Worm (Caenorhabditis elegans) whole organism, L4 larva: ENCODE data around the gene cox-6C.

Experiments
- F37D6.2 ChIP-seq: sonication (generic microtip); optimal IDR thresholded peaks from 2 replicates; lab custom pipeline; 2016; ENCODE audit warnings: mild to moderate bottlenecking, missing genetic modification characterization, missing compliant biosample characterization
- F44E2.7 ChIP-seq: fragments of 200-800 bp; sonication (Bioruptor generic); IDR thresholded peaks from 2 replicates; pipeline ENCODE4 v2.1.2; 2022; ENCODE audit warnings: missing genetic modification characterization, missing compliant biosample characterization
- F49E8.2 ChIP-seq: sonication (generic microtip); optimal IDR thresholded peaks from 2 replicates; lab custom pipeline; 2016; ENCODE audit warnings: missing compliant biosample characterization, mild to moderate bottlenecking, missing genetic modification characterization, borderline replicate concordance
- T20F7.1 ChIP-seq: fragments of 200-800 bp; sonication (Bioruptor generic); optimal IDR thresholded peaks from 2 replicates; lab custom pipeline; 2018; ENCODE audit warnings: mild to moderate bottlenecking, missing genetic modification characterization, missing compliant biosample characterization
- Y105C5A.15 ChIP-seq: fragments of 200-800 bp; sonication (Bioruptor generic); IDR thresholded peaks from 2 replicates; pipeline ENCODE4 v1.3.6; 2022; ENCODE audit warnings: missing genetic modification characterization, missing compliant biosample characterization
- Y5F2A.4 ChIP-seq: fragments of 200-800 bp; sonication (Bioruptor generic); optimal IDR thresholded peaks from 2 replicates; lab custom pipeline; 2018; ENCODE audit warnings: mild to moderate bottlenecking, missing genetic modification characterization, missing compliant biosample characterization
- Y75B8A.6 ChIP-seq: fragments of 200-800 bp; sonication (Bioruptor generic); IDR thresholded peaks from 2 replicates; pipeline ENCODE4 v1.3.6; 2022; ENCODE audit warnings: missing genetic modification reagents, missing genetic modification characterization, missing compliant biosample characterization
- aly-2 ChIP-seq: sonication (generic microtip); optimal IDR thresholded peaks from 2 replicates; lab custom pipeline; 2018; ENCODE audit warnings: missing biosample characterization, missing genetic modification characterization
- attf-4 ChIP-seq: sonication (generic microtip); optimal IDR thresholded peaks from 3 replicates; lab custom pipeline; 2017; ENCODE audit warnings: missing biosample characterization, missing genetic modification characterization
- ceh-28 ChIP-seq: fragments of 150-350 bp; optimal IDR thresholded peaks from 2 replicates; lab custom pipeline; 2014; ENCODE audit warnings: missing biosample characterization, missing genetic modification reagents, missing genetic modification characterization
- ceh-32 ChIP-seq: sonication (generic microtip); optimal IDR thresholded peaks from 2 replicates; lab custom pipeline; 2016; ENCODE audit warnings: mild to moderate bottlenecking, missing genetic modification characterization, missing compliant biosample characterization; ENCODE audit not compliant: poor library complexity
- ceh-62 ChIP-seq: sonication (generic microtip); optimal IDR thresholded peaks from 2 replicates; lab custom pipeline; 2017; ENCODE audit warnings: missing biosample characterization, missing genetic modification characterization
- daf-12 ChIP-seq: fragments of 150-350 bp; optimal IDR thresholded peaks from 2 replicates; lab custom pipeline; 2014; ENCODE audit warnings: missing biosample characterization, missing genetic modification reagents, missing genetic modification characterization
- daf-8 ChIP-seq: fragments of 200-800 bp; sonication (Bioruptor generic); IDR thresholded peaks from 2 replicates; pipeline ENCODE4 v1.3.6; 2022; ENCODE audit warnings: missing genetic modification characterization, missing compliant biosample characterization
- dmd-6 ChIP-seq: fragments of 200-800 bp; sonication (Bioruptor generic); IDR thresholded peaks from 2 replicates; pipeline ENCODE4 v1.3.6; 2022; ENCODE audit warnings: missing genetic modification reagents, missing genetic modification characterization, missing compliant biosample characterization
- dmd-9 ChIP-seq: fragments of 200-800 bp; sonication (Bioruptor generic); IDR thresholded peaks from 2 replicates; pipeline ENCODE4 v1.3.6; 2022; ENCODE audit warnings: missing genetic modification reagents, missing genetic modification characterization, missing compliant biosample characterization
- dve-1 ChIP-seq: sonication (generic microtip); optimal IDR thresholded peaks from 2 replicates; lab custom pipeline; 2017; ENCODE audit warnings: antibody characterized with exemption, mild to moderate bottlenecking, missing genetic modification characterization, missing compliant biosample characterization; ENCODE audit not compliant: insufficient read depth
- gei-8 ChIP-seq: fragments of 200-800 bp; sonication (Bioruptor generic); optimal IDR thresholded peaks from 2 replicates; lab custom pipeline; 2018; ENCODE audit warnings: mild to moderate bottlenecking, missing genetic modification characterization, missing compliant biosample characterization
- lin-29 ChIP-seq: fragments of 200-800 bp; sonication (Bioruptor generic); IDR thresholded peaks from 2 replicates; pipeline ENCODE4 v1.3.6; 2022; ENCODE audit warnings: missing genetic modification reagents, missing genetic modification characterization, missing compliant biosample characterization
- lin-38 ChIP-seq: fragments of 200-800 bp; sonication (Bioruptor generic); IDR thresholded peaks from 2 replicates; pipeline ENCODE4 v1.3.6; 2022; ENCODE audit warnings: missing genetic modification reagents, missing genetic modification characterization, missing compliant biosample characterization
- lin-39 ChIP-seq: fragments of 150-350 bp; optimal IDR thresholded peaks from 2 replicates; lab custom pipeline; 2014; ENCODE audit warnings: missing biosample characterization, missing genetic modification reagents, missing genetic modification characterization
- lir-3 ChIP-seq: sonication (generic microtip); optimal IDR thresholded peaks from 2 replicates; lab custom pipeline; 2016; ENCODE audit warnings: mild to moderate bottlenecking, missing genetic modification characterization, missing compliant biosample characterization
- lsy-2 ChIP-seq, 2 experiments: fragments of 150-350 bp in 1 of 2; sonication (generic microtip) in 1 of 2; optimal IDR thresholded peaks; 2 replicates each; lab custom pipeline; 2014 to 2017; ENCODE audit warnings: missing biosample characterization in 2 of 2, missing genetic modification characterization in 2 of 2
- madf-9 ChIP-seq: fragments of 200-800 bp; sonication (Bioruptor generic); conservative IDR thresholded peaks from 2 replicates; pipeline ENCODE4 v1.3.6; 2022; ENCODE audit warnings: missing genetic modification reagents, missing genetic modification characterization, missing compliant biosample characterization
- mdl-1 ChIP-seq, 2 experiments: fragments of 150-350 bp in 1 of 2; sonication (generic microtip) in 1 of 2; optimal IDR thresholded peaks; 2 replicates each; lab custom pipeline; 2014 to 2017; ENCODE audit warnings: missing biosample characterization in 2 of 2, missing genetic modification characterization in 2 of 2
- mes-2 ChIP-seq: sonication (generic microtip); optimal IDR thresholded peaks from 2 replicates; lab custom pipeline; 2016; ENCODE audit warnings: missing genotype, mild to moderate bottlenecking, missing genetic modification characterization, missing compliant biosample characterization; ENCODE audit not compliant: poor library complexity, severe bottlenecking
- nhr-102 ChIP-seq: sonication (generic microtip); optimal IDR thresholded peaks from 2 replicates; lab custom pipeline; 2016; ENCODE audit warnings: mild to moderate bottlenecking, missing genetic modification characterization, moderate library complexity, missing compliant biosample characterization
- nhr-11 ChIP-seq: fragments of 150-350 bp; optimal IDR thresholded peaks from 2 replicates; lab custom pipeline; 2014; ENCODE audit warnings: missing biosample characterization, missing genetic modification characterization
- nhr-111 ChIP-seq: fragments of 200-800 bp; sonication (Bioruptor generic); optimal IDR thresholded peaks from 2 replicates; lab custom pipeline; 2018; ENCODE audit warnings: mild to moderate bottlenecking, missing genetic modification characterization, missing compliant biosample characterization
- nhr-237 ChIP-seq: sonication (generic microtip); optimal IDR thresholded peaks from 2 replicates; lab custom pipeline; 2017; ENCODE audit warnings: missing biosample characterization, missing genetic modification characterization
- nhr-28 ChIP-seq: fragments of 150-350 bp; optimal IDR thresholded peaks from 2 replicates; lab custom pipeline; 2014; ENCODE audit warnings: missing biosample characterization, missing genetic modification characterization
- nhr-41 ChIP-seq: fragments of 200-800 bp; sonication (Bioruptor generic); IDR thresholded peaks from 2 replicates; pipeline ENCODE4 v1.3.6; 2022; ENCODE audit warnings: missing genetic modification reagents, missing genetic modification characterization, missing compliant biosample characterization
- nhr-42 ChIP-seq: fragments of 200-800 bp; sonication (Bioruptor generic); IDR thresholded peaks from 2 replicates; pipeline ENCODE4 v1.3.6; 2022; ENCODE audit warnings: missing genetic modification characterization, missing compliant biosample characterization
- nhr-48 ChIP-seq: sonication (generic microtip); optimal IDR thresholded peaks from 2 replicates; lab custom pipeline; 2016; ENCODE audit warnings: mild to moderate bottlenecking, missing genetic modification characterization, missing compliant biosample characterization
- nhr-6 ChIP-seq: fragments of 150-350 bp; optimal IDR thresholded peaks from 2 replicates; lab custom pipeline; 2014; ENCODE audit warnings: missing biosample characterization, missing genetic modification characterization
- nhr-76 ChIP-seq: fragments of 150-350 bp; optimal IDR thresholded peaks from 2 replicates; lab custom pipeline; 2014; ENCODE audit warnings: missing biosample characterization, missing genetic modification characterization
- pha-4 ChIP-seq, 2 experiments: fragments of 150-350 bp in 1 of 2; fragments of 200-800 bp in 1 of 2; sonication (Bioruptor generic) in 1 of 2; IDR thresholded peaks in 1 of 2; optimal IDR thresholded peaks in 1 of 2; 2 replicates each; pipeline versions ENCODE4 v1.3.6 to Lab custom; 2014 to 2022; ENCODE audit warnings: missing genetic modification characterization in 2 of 2, missing genetic modification reagents in 2 of 2, missing biosample characterization in 1 of 2, missing compliant biosample characterization in 1 of 2
- rbr-2 ChIP-seq: sonication (generic microtip); optimal IDR thresholded peaks from 2 replicates; lab custom pipeline; 2016; ENCODE audit warnings: missing genotype, missing genetic modification characterization, missing compliant biosample characterization
- snpc-1.2 ChIP-seq: fragments of 200-800 bp; sonication (Bioruptor generic); IDR thresholded peaks from 2 replicates; pipeline ENCODE4 v1.3.6; 2022; ENCODE audit warnings: missing genetic modification reagents, missing genetic modification characterization, missing compliant biosample characterization
- snpc-4 ChIP-seq: fragments of 150-350 bp; optimal IDR thresholded peaks from 2 replicates; lab custom pipeline; 2014; ENCODE audit warnings: missing biosample characterization, missing genetic modification characterization
- spr-1 ChIP-seq: sonication (generic microtip); optimal IDR thresholded peaks from 2 replicates; lab custom pipeline; 2016; ENCODE audit warnings: mild to moderate bottlenecking, missing genetic modification characterization, missing compliant biosample characterization
- spr-3 ChIP-seq: fragments of 200-800 bp; sonication (Bioruptor generic); optimal IDR thresholded peaks from 2 replicates; lab custom pipeline; 2018; ENCODE audit warnings: mild to moderate bottlenecking, missing genetic modification characterization, missing compliant biosample characterization
- tra-1 ChIP-seq: fragments of 200-800 bp; sonication (Bioruptor generic); IDR thresholded peaks from 2 replicates; pipeline ENCODE4 v1.3.6; 2022; ENCODE audit warnings: missing genetic modification reagents, missing genetic modification characterization, missing compliant biosample characterization
- unc-130 ChIP-seq: sonication (generic microtip); optimal IDR thresholded peaks from 2 replicates; lab custom pipeline; 2016; ENCODE audit warnings: missing genetic modification reagents, missing genetic modification characterization, missing compliant biosample characterization
- vab-7 ChIP-seq: fragments of 200-800 bp; sonication (Bioruptor generic); IDR thresholded peaks from 2 replicates; pipeline ENCODE4 v1.3.6; 2022; ENCODE audit warnings: missing genetic modification reagents, missing genetic modification characterization, missing compliant biosample characterization
- zag-1 ChIP-seq: fragments of 150-350 bp; optimal IDR thresholded peaks from 2 replicates; lab custom pipeline; 2014; ENCODE audit warnings: missing biosample characterization, missing genetic modification characterization
- zfp-2 ChIP-seq: sonication (generic microtip); optimal IDR thresholded peaks from 2 replicates; lab custom pipeline; 2016; ENCODE audit warnings: mild to moderate bottlenecking, missing genetic modification characterization, missing compliant biosample characterization
- zfp-3 ChIP-seq: fragments of 200-800 bp; sonication (Bioruptor generic); conservative IDR thresholded peaks from 2 replicates; pipeline ENCODE4 v1.3.6; 2022; ENCODE audit warnings: missing genetic modification reagents, missing genetic modification characterization, missing compliant biosample characterization
- zip-2 ChIP-seq: fragments of 150-350 bp; optimal IDR thresholded peaks from 2 replicates; lab custom pipeline; 2014; ENCODE audit warnings: missing biosample characterization, missing genetic modification characterization
- ztf-7 ChIP-seq: fragments of 150-350 bp; optimal IDR thresholded peaks from 2 replicates; lab custom pipeline; 2014; ENCODE audit warnings: missing biosample characterization, missing genetic modification characterization

Gene cox-6C

DNA sequence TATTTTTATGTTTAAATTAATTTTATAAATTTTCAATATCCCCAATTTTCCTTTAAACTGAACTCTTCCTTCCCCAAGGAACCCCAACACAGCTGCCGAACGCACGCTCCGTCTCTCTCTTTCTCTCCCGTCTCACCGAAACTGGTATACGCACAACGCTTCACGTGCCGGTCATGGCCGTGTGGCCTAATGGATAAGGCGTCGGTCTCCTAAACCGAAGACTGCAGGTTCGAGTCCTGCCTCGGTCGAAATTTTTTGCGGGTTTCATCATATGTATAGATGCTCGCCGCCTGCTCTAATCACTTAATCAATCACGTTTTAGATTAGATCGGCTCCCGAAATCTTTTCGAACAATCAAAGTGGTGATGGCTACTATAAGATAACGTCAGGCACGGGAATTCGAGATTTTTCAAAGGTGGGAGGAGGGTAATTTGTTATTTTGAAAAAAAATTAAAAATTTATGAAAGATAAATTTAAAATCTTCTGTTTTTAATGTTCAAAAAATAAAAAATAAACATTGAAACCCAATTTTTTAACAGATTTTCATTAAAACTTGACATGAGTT is 17.4 kb downstream of the cox-6C start (continued):
- peak; percentile 89 for TF ChIP-seq pha-4 (GFP tag; IDR thresholded peaks at IDR 0.05; lab: Robert Waterston, UW)
- no peak for TF ChIP-seq pha-4 (tag; optimal IDR thresholded peaks at IDR 0.05; lab: Kevin White, UChicago)
- no peak for TF ChIP-seq F49E8.2 (tag; lab: Kevin White, UChicago)
- TF ChIP-seq F44E2.7 (GFP tag; lab: Robert Waterston, UW) = 0 out of 2 replicates have a peak, but pooled peaks have one; percentile 67
- no peak for TF ChIP-seq daf-8 (GFP tag; lab: Robert Waterston, UW)
- no peak for TF ChIP-seq ceh-62
- no peak for TF ChIP-seq daf-12 (tag; lab: Kevin White, UChicago)
- TF ChIP-seq Y75B8A.6 (GFP tag; lab: Robert Waterston, UW) = peak; percentile 70; the same call in 1 of the 2 replicates
- no peak for TF ChIP-seq lin-39
- TF ChIP-seq dmd-6 (GFP tag; lab: Robert Waterston, UW) = peak; percentile 71
- peak; percentile 62 for TF ChIP-seq unc-130 (GFP tag; lab: Kevin White, UChicago)
- peak; percentile 90 for TF ChIP-seq vab-7
- TF ChIP-seq spr-3 (GFP tag; lab: Kevin White, UChicago) = peak; percentile 66
- TF ChIP-seq nhr-6 (tag; lab: Kevin White, UChicago) = no peak
- no peak for TF ChIP-seq nhr-237 (tag; lab: Kevin White, UChicago)
- TF ChIP-seq nhr-48 (tag; lab: Kevin White, UChicago) = no peak
- peak; percentile 43 for TF ChIP-seq spr-1 (tag; lab: Kevin White, UChicago)
- no peak for TF ChIP-seq attf-4 (tag; lab: Kevin White, UChicago)
- TF ChIP-seq lin-38 = peak; percentile 75
- peak; percentile 60 for TF ChIP-seq rbr-2 (tag; lab: Kevin White, UChicago)
- peak; percentile 86; the same call in 1 of the 2 replicates for TF ChIP-seq Y105C5A.15 (GFP tag; lab: Robert Waterston, UW)
- TF ChIP-seq nhr-28 (tag; lab: Kevin White, UChicago) = peak; percentile 8
- TF ChIP-seq aly-2 = no peak
- TF ChIP-seq mdl-1 (tag; optimal IDR thresholded peaks at IDR 0.05; lab: Kevin White, UChicago) = peak; percentile 63 to 97
- no peak for TF ChIP-seq nhr-111 (GFP tag; lab: Kevin White, UChicago)
- no peak for TF ChIP-seq snpc-4
- no peak for TF ChIP-seq dve-1 (tag; lab: Kevin White, UChicago)
- TF ChIP-seq dmd-9 (GFP tag; lab: Robert Waterston, UW) = 0 out of 2 replicates have a peak, but pooled peaks have one; percentile 51
- no peak; the same call in 1 of the 2 replicates for TF ChIP-seq zfp-3 (GFP tag; lab: Robert Waterston, UW)
- TF ChIP-seq ceh-28 (tag; lab: Kevin White, UChicago) = no peak
- no peak for TF ChIP-seq zip-2 (tag; lab: Kevin White, UChicago)
- no peak for TF ChIP-seq ceh-32 (tag; lab: Kevin White, UChicago)
- TF ChIP-seq nhr-76 (tag; lab: Kevin White, UChicago) = no peak
- peak; percentile 22 for TF ChIP-seq Y5F2A.4 (GFP tag; lab: Kevin White, UChicago)
- peak; percentile 77; the same call in 1 of the 2 replicates for TF ChIP-seq tra-1 (GFP tag; lab: Robert Waterston, UW)
- TF ChIP-seq gei-8 (GFP tag; lab: Kevin White, UChicago) = peak; percentile 40
- TF ChIP-seq lsy-2 (tag; optimal IDR thresholded peaks at IDR 0.05; lab: Kevin White, UChicago) = no peak
- peak; percentile 84 for TF ChIP-seq snpc-1.2 (GFP tag; lab: Robert Waterston, UW)
- no peak for TF ChIP-seq T20F7.1 (GFP tag; lab: Kevin White, UChicago)
- TF ChIP-seq nhr-42 = no peak
- no peak for TF ChIP-seq nhr-102 (tag; lab: Kevin White, UChicago)
- no peak for TF ChIP-seq lin-29 (GFP tag; lab: Robert Waterston, UW)
- peak; percentile 64 for TF ChIP-seq lir-3
- TF ChIP-seq zfp-2 = peak; percentile 43
- peak; percentile 79 for TF ChIP-seq mes-2
- peak; percentile 34 for TF ChIP-seq F37D6.2 (tag; lab: Kevin White, UChicago)
- peak; percentile 37 for TF ChIP-seq ztf-7 (tag; lab: Kevin White, UChicago)
- TF ChIP-seq madf-9 = peak; percentile 83
- TF ChIP-seq nhr-11 (tag; lab: Kevin White, UChicago) = peak; percentile 62
- no peak for TF ChIP-seq zag-1 (tag; lab: Kevin White, UChicago)
- peak; percentile 56; the same call in 1 of the 2 replicates for TF ChIP-seq nhr-41 (GFP tag; lab: Robert Waterston, UW)
